Fruit fly (Drosophila melanogaster) whole organism, pupa: ENCODE measurements around the gene CG13847.
A peak's percentile ranks its signal among the peaks of the same experiment; 100 is the strongest.

Source experiments
- CG10348 ChIP-seq: fragments of 200-800 bp; sonication (Bioruptor generic); IDR thresholded peaks from 2 replicates; pipeline ENCODE4 v1.3.6; 2022; ENCODE audit warnings: missing biosample characterization, missing genetic modification characterization
- CG12605 ChIP-seq: fragments of 200-800 bp; sonication (Bioruptor generic); IDR thresholded peaks from 2 replicates; pipeline ENCODE4 v1.3.6; 2022; ENCODE audit warnings: missing biosample characterization, missing genetic modification characterization
- CG13204 ChIP-seq: fragments of 200-800 bp; sonication (Bioruptor generic); optimal IDR thresholded peaks from 2 replicates; lab custom pipeline; 2018; ENCODE audit warnings: missing biosample characterization, mild to moderate bottlenecking, missing genetic modification characterization, moderate library complexity
- CG14655 ChIP-seq: fragments of 200-800 bp; sonication (Bioruptor generic); optimal IDR thresholded peaks from 3 replicates; lab custom pipeline; 2017; ENCODE audit warnings: mild to moderate bottlenecking, missing biosample characterization, missing genetic modification reagents, missing genetic modification characterization
- CG15710 ChIP-seq: fragments of 200-800 bp; sonication (Bioruptor generic); optimal IDR thresholded peaks from 2 replicates; lab custom pipeline; 2018; ENCODE audit warnings: missing biosample characterization, mild to moderate bottlenecking, missing genetic modification characterization, moderate library complexity
- CG17806 ChIP-seq: fragments of 200-800 bp; sonication (Bioruptor generic); optimal IDR thresholded peaks from 2 replicates; lab custom pipeline; 2018; ENCODE audit warnings: missing biosample characterization, mild to moderate bottlenecking, missing genetic modification characterization, moderate library complexity
- CG32121 ChIP-seq: fragments of 200-800 bp; sonication (Bioruptor generic); IDR thresholded peaks from 2 replicates; pipeline ENCODE4 v1.3.6; 2022; ENCODE audit warnings: missing biosample characterization, missing genetic modification characterization
- CG34367 ChIP-seq: fragments of 200-800 bp; sonication (Bioruptor generic); optimal IDR thresholded peaks from 2 replicates; lab custom pipeline; 2018; ENCODE audit warnings: missing biosample characterization, mild to moderate bottlenecking, missing genetic modification characterization
- CG4496 ChIP-seq: fragments of 200-800 bp; sonication (Bioruptor generic); IDR thresholded peaks from 3 replicates; pipeline ENCODE4 v1.3.6; 2022; ENCODE audit warnings: missing biosample characterization, missing genetic modification characterization
- CG8159 ChIP-seq: fragments of 200-800 bp; sonication (Bioruptor generic); optimal IDR thresholded peaks from 3 replicates; lab custom pipeline; 2018; ENCODE audit warnings: missing biosample characterization, mild to moderate bottlenecking, missing genetic modification characterization, moderate library complexity
- CG8301 ChIP-seq: fragments of 200-800 bp; sonication (Bioruptor generic); optimal IDR thresholded peaks from 2 replicates; lab custom pipeline; 2018; ENCODE audit warnings: missing biosample characterization, mild to moderate bottlenecking, missing genetic modification characterization
- CG9948 ChIP-seq: fragments of 200-800 bp; sonication (Bioruptor generic); optimal IDR thresholded peaks from 2 replicates; lab custom pipeline; 2018; ENCODE audit warnings: missing biosample characterization, mild to moderate bottlenecking, missing genetic modification characterization, moderate library complexity
- D1 ChIP-seq: fragments of 200-800 bp; sonication (Bioruptor generic); optimal IDR thresholded peaks from 2 replicates; lab custom pipeline; 2018; ENCODE audit warnings: missing biosample characterization, mild to moderate bottlenecking, missing genetic modification characterization, moderate library complexity
- EcR ChIP-seq: fragments of 200-800 bp; sonication (Bioruptor generic); optimal IDR thresholded peaks from 3 replicates; lab custom pipeline; 2019; ENCODE audit warnings: missing biosample characterization, missing genetic modification characterization, mild to moderate bottlenecking, moderate library complexity, missing genetic modification reagents
- Ets98B ChIP-seq: fragments of 200-800 bp; sonication (Bioruptor generic); IDR thresholded peaks from 2 replicates; pipeline ENCODE4 v1.3.6; 2022; ENCODE audit warnings: missing biosample characterization, missing genetic modification characterization
- Pif1A ChIP-seq: fragments of 200-800 bp; sonication (Bioruptor generic); optimal IDR thresholded peaks from 3 replicates; lab custom pipeline; 2016; ENCODE audit warnings: missing biosample characterization, missing genetic modification characterization
- Pif1B ChIP-seq: fragments of 200-800 bp; sonication (Bioruptor generic); optimal IDR thresholded peaks from 3 replicates; lab custom pipeline; 2016; ENCODE audit warnings: missing biosample characterization, missing genetic modification characterization
- Snoo ChIP-seq: fragments of 200-800 bp; sonication (Bioruptor generic); optimal IDR thresholded peaks from 3 replicates; lab custom pipeline; 2017; ENCODE audit warnings: missing biosample characterization, mild to moderate bottlenecking, missing genetic modification characterization, inconsistent platforms
- fd96Ca ChIP-seq: fragments of 200-800 bp; sonication (Bioruptor generic); IDR thresholded peaks from 3 replicates; pipeline ENCODE4 v1.3.6; 2022; ENCODE audit warnings: missing biosample characterization, missing genetic modification characterization
- gl ChIP-seq: fragments of 200-800 bp; sonication (Bioruptor generic); optimal IDR thresholded peaks from 2 replicates; lab custom pipeline; 2018; ENCODE audit warnings: missing biosample characterization, mild to moderate bottlenecking, missing genetic modification characterization
- rn ChIP-seq: fragments of 200-800 bp; sonication (Bioruptor generic); IDR thresholded peaks from 2 replicates; pipeline ENCODE4 v1.3.6; 2022; ENCODE audit warnings: missing biosample characterization, missing genetic modification characterization

CG13847 gene

dm6 chr3R:22400246-22400645 is 35.7 kb downstream of the CG13847 start:
- TF ChIP-seq CG9948 (tag; lab: Kevin White, UChicago) (peak; percentile 54), EcR (GFP tag; lab: Kevin White, UChicago) (no peak), CG12605 (GFP tag; lab: Robert Waterston, UW) (no peak), CG32121 (GFP tag; lab: Robert Waterston, UW) (peak; percentile 57; the same call in 1 of the 2 replicates), Pif1B (GFP tag; lab: Kevin White, UChicago) (peak; percentile 43), CG15710 (no peak), gl (tag; lab: Kevin White, UChicago) (no peak), CG8159 (peak; percentile 23), Snoo (tag; lab: Kevin White, UChicago) (no peak), CG10348 (GFP tag; lab: Robert Waterston, UW) (no peak), CG13204 (GFP tag; lab: Kevin White, UChicago) (no peak), CG4496 (peak; percentile 79; the same call in 2 of the 3 replicates), fd96Ca (no peak), CG17806 (tag; lab: Kevin White, UChicago) (no peak), Pif1A (GFP tag; lab: Kevin White, UChicago) (peak; percentile 61), Ets98B (peak; percentile 69), CG34367 (no peak), CG14655 (GFP tag; lab: Kevin White, UChicago) (peak; percentile 85), CG8301 (tag; lab: Kevin White, UChicago) (peak; percentile 85), rn (GFP tag; lab: Robert Waterston, UW) (no peak), D1 (tag; lab: Kevin White, UChicago) (no peak)

dm6 chr3R:22397068-22397700 is 38.8 kb downstream of the CG13847 start:
- TF ChIP-seq CG4496 (no peak), Snoo (tag; lab: Kevin White, UChicago) (no peak)

dm6 chr3R:22396238-22396772 is 39.6 kb downstream of the CG13847 start:
- no peak for TF ChIP-seq CG9948 (tag; lab: Kevin White, UChicago)

- no peak for TF ChIP-seq CG17806 (tag; lab: Kevin White, UChicago)
- no peak for TF ChIP-seq fd96Ca
- no peak for TF ChIP-seq D1 (tag; lab: Kevin White, UChicago)
- TF ChIP-seq CG10348 (GFP tag; lab: Robert Waterston, UW), result no peak
- TF ChIP-seq EcR (GFP tag; lab: Kevin White, UChicago), result no peak
- no peak for TF ChIP-seq CG32121 (GFP tag; lab: Robert Waterston, UW)
- no peak for TF ChIP-seq CG12605 (GFP tag; lab: Robert Waterston, UW)
- TF ChIP-seq CG14655 (GFP tag; lab: Kevin White, UChicago), result peak; percentile 68
- peak; percentile 23 for TF ChIP-seq CG9948 (tag; lab: Kevin White, UChicago)
- no peak for TF ChIP-seq CG34367
- 0 out of 2 replicates have a peak, but pooled peaks have one; percentile 23 for TF ChIP-seq Ets98B
- TF ChIP-seq rn (GFP tag; lab: Robert Waterston, UW), result no peak
- TF ChIP-seq CG15710, result no peak
- TF ChIP-seq Pif1A (GFP tag; lab: Kevin White, UChicago), result no peak
- TF ChIP-seq CG13204 (GFP tag; lab: Kevin White, UChicago), result no peak
- no peak for TF ChIP-seq CG8159
- no peak for TF ChIP-seq Pif1B (GFP tag; lab: Kevin White, UChicago)
- TF ChIP-seq CG4496, result peak; percentile 57; the same call in 1 of the 3 replicates
- TF ChIP-seq CG8301 (tag; lab: Kevin White, UChicago), result peak; percentile 64
- TF ChIP-seq gl (tag; lab: Kevin White, UChicago), result no peak
- no peak for TF ChIP-seq Snoo (tag; lab: Kevin White, UChicago)
Measured at dm6 chr3R:22395409-22396178, 40.4 kb downstream of the CG13847 start.

dm6 chr3R:22394004-22394403 is 41.9 kb downstream of the CG13847 start, which contains the start of gene CG13857:
Gene CG13857, minus strand, starts transcription at chr3R:22394104.
- no peak for TF ChIP-seq Pif1B (GFP tag; lab: Kevin White, UChicago)

dm6 chr3R:22390109-22390508 is 45.8 kb downstream of the CG13847 start:
- TF ChIP-seq CG8159, result no peak
- TF ChIP-seq Snoo (tag; lab: Kevin White, UChicago), result no peak
- no peak for TF ChIP-seq CG32121 (GFP tag; lab: Robert Waterston, UW)
